Fruit fly (Drosophila melanogaster): ENCODE data around the gene CG5447.

dm6 chr3R:26481231-26481630, 28.9 kb downstream of the CG5447 start:
- no peak for TF ChIP-seq CG8478 (optimal IDR thresholded peaks at IDR 0.05)
- TF ChIP-seq CTCF (optimal IDR thresholded peaks at IDR 0.05), result no peak
